Fruit fly (Drosophila melanogaster) whole organism, wandering third instar larva: ENCODE results near the gene Mf.

Source experiments
- CrebA ChIP-seq: fragments of 200-800 bp; sonication (Bioruptor generic); optimal IDR thresholded peaks from 2 replicates; lab custom pipeline; 2016; ENCODE audit warnings: missing biosample characterization, mild to moderate bottlenecking, missing genetic modification characterization, borderline replicate concordance
- GATAd ChIP-seq: sonication (Bioruptor generic); optimal IDR thresholded peaks from 2 replicates; lab custom pipeline; 2016; ENCODE audit warnings: missing biosample characterization, missing genetic modification characterization

DNA sequence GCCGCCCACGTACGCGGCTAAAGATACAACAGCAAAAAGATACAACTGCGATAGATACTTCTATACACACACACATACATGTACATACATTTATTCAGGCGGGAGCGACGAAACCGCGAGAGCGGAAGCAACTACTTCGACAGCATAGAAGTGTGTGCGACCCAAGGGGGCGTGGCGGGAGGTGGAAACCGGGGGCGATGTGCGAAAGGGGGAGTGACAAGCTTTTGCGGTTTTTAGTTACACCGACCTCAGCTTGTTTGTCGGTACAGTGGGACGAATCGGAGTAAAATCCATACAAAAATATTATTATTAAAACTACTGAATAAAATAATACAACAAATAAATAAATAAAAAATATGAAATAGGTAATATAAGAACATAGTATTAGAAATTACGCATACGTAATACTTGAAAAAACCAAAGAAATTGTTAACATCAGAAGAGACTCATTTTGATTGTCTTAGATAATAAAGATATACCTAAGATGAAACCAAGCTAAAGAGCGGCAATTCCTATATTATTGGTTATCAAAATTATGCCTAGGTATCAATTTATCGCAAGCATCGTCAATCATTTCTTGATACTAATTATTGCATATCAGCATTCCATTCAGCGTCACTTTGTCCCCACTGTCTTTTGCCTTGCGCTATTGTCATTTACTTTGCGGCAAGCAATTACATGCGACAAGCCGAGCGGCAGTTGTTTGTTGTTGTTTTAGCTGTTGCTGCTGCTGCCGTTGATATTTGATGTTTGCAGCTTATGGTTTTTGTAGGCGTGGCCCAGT lies 52.5 kb downstream of the Mf start:
- no peak for TF ChIP-seq CrebA (GFP tag; lab: Kevin White, UChicago)
- TF ChIP-seq GATAd (GFP tag; lab: Kevin White, UChicago) = no peak
